Worm (Caenorhabditis elegans) whole organism, L4/young adult: ENCODE measurements around the gene fbxc-49.
"Not testable (repeated sequence)": the region's sequence is repeated elsewhere in the genome, so short reads cannot be mapped to it uniquely, and the experiment has no call there.

Source experiments
- W03F9.2 ChIP-seq: fragments of 150-350 bp; optimal IDR thresholded peaks from 2 replicates; lab custom pipeline; 2014; ENCODE audit warnings: missing biosample characterization, missing genetic modification characterization
- dao-5 ChIP-seq: sonication (generic microtip); optimal IDR thresholded peaks from 2 replicates; lab custom pipeline; 2016; ENCODE audit warnings: missing genotype, missing genetic modification characterization, moderate library complexity, missing compliant biosample characterization
- him-1 ChIP-seq: sonication (generic microtip); optimal IDR thresholded peaks from 2 replicates; lab custom pipeline; 2016; ENCODE audit warnings: missing genotype, missing genetic modification reagents, missing genetic modification characterization, missing compliant biosample characterization

The fbxc-49 gene

ce11 chrII:2083726-2084179, at the start of gene fbxc-49, which contains the start of gene T16A1.5:
fbxc-49 (plus strand) TSS chrII:2084129.
T16A1.5 (minus strand) TSS chrII:2083826.
- TF ChIP-seq dao-5 (tag; lab: Kevin White, UChicago) (no peak), him-1 (tag; lab: Kevin White, UChicago) (no peak)

ce11 chrII:2039288-2039687, 44.6 kb upstream of the fbxc-49 start, which contains the start of gene bath-19:
bath-19 (minus strand) TSS chrII:2039388.
- TF ChIP-seq dao-5 (tag; lab: Kevin White, UChicago), result no peak
- TF ChIP-seq W03F9.2 (tag; lab: Kevin White, UChicago), result no peak
- TF ChIP-seq him-1 (tag; lab: Kevin White, UChicago), result no peak

ce11 chrII:2042447-2042846, 41.5 kb upstream of the fbxc-49 start, which contains the start of gene bath-20:
bath-20 (minus strand) TSS chrII:2042547.
- TF ChIP-seq him-1 (tag; lab: Kevin White, UChicago) (no peak), W03F9.2 (tag; lab: Kevin White, UChicago) (no peak), dao-5 (tag; lab: Kevin White, UChicago) (no peak)

- no peak for TF ChIP-seq him-1 (tag; lab: Kevin White, UChicago)
- TF ChIP-seq W03F9.2 (tag; lab: Kevin White, UChicago), result no peak
- TF ChIP-seq dao-5 (tag; lab: Kevin White, UChicago), result no peak
These were observed 38.4 kb upstream of the fbxc-49 start, which contains the start of gene bath-24 for ce11 chrII:2045505-2045904. bath-24 (minus strand) TSS chrII:2045605.

- TF ChIP-seq him-1, W03F9.2, dao-5 (tag; lab: Kevin White, UChicago): not testable (repeated sequence)
These were observed 37.4 kb upstream of the fbxc-49 start, which contains the start of gene math-1 for ce11 chrII:2046556-2046955. math-1 (minus strand) TSS chrII:2046656.

- no peak for TF ChIP-seq W03F9.2 (tag; lab: Kevin White, UChicago)
- no peak for TF ChIP-seq him-1 (tag; lab: Kevin White, UChicago)
- TF ChIP-seq dao-5 (tag; lab: Kevin White, UChicago), result no peak
These were observed 32.6 kb upstream of the fbxc-49 start, which contains the start of gene fbxb-35 for ce11 chrII:2051372-2051771. fbxb-35 (plus strand) TSS chrII:2051672.

ce11 chrII:2058985-2059384, 24.9 kb upstream of the fbxc-49 start, which contains the start of gene F07E5.5:
F07E5.5 (minus strand) TSS chrII:2059070.
- TF ChIP-seq him-1 (tag; lab: Kevin White, UChicago) (no peak), dao-5 (tag; lab: Kevin White, UChicago) (no peak), W03F9.2 (tag; lab: Kevin White, UChicago) (no peak)

ce11 chrII:2063989-2064388, 19.9 kb upstream of the fbxc-49 start, which contains the start of gene F07E5.13:
F07E5.13 (minus strand) TSS chrII:2064089.
- TF ChIP-seq him-1 (tag; lab: Kevin White, UChicago), result no peak
- TF ChIP-seq W03F9.2 (tag; lab: Kevin White, UChicago), result no peak
- TF ChIP-seq dao-5 (tag; lab: Kevin White, UChicago), result no peak

- no peak for TF ChIP-seq dao-5 (tag; lab: Kevin White, UChicago)
- no peak for TF ChIP-seq W03F9.2 (tag; lab: Kevin White, UChicago)
- TF ChIP-seq him-1 (tag; lab: Kevin White, UChicago), result no peak
These were observed 19.4 kb upstream of the fbxc-49 start, which contains the start of gene fbxb-6 for ce11 chrII:2064497-2064896. fbxb-6 (plus strand) TSS chrII:2064797.

- not testable (repeated sequence) for TF ChIP-seq dao-5, him-1, W03F9.2 (tag; lab: Kevin White, UChicago)
These were observed 16.4 kb upstream of the fbxc-49 start, which contains the start of gene F07E5.12 for ce11 chrII:2067451-2068021. F07E5.12 (plus strand) TSS chrII:2067971.

ce11 chrII:2071429-2071828, 12.5 kb upstream of the fbxc-49 start, which contains the start of gene F07E5.7:
F07E5.7 (minus strand) TSS chrII:2071529.
- TF ChIP-seq W03F9.2 (tag; lab: Kevin White, UChicago), result no peak
- TF ChIP-seq dao-5 (tag; lab: Kevin White, UChicago), result no peak

ce11 chrII:2075513-2075912, 8.4 kb upstream of the fbxc-49 start, which contains the start of gene F07E5.8:
F07E5.8 (minus strand) TSS chrII:2075613.
- TF ChIP-seq him-1 (tag; lab: Kevin White, UChicago), result no peak
- TF ChIP-seq W03F9.2 (tag; lab: Kevin White, UChicago), result no peak
- TF ChIP-seq dao-5 (tag; lab: Kevin White, UChicago), result no peak

ce11 chrII:2076467-2076866, 7.5 kb upstream of the fbxc-49 start:
- no peak for TF ChIP-seq dao-5 (tag; lab: Kevin White, UChicago)
- TF ChIP-seq him-1 (tag; lab: Kevin White, UChicago), result no peak
- TF ChIP-seq W03F9.2 (tag; lab: Kevin White, UChicago), result no peak
